3 worm cellular contexts compared by ENCODE assay signal in the genomic region with DNA sequence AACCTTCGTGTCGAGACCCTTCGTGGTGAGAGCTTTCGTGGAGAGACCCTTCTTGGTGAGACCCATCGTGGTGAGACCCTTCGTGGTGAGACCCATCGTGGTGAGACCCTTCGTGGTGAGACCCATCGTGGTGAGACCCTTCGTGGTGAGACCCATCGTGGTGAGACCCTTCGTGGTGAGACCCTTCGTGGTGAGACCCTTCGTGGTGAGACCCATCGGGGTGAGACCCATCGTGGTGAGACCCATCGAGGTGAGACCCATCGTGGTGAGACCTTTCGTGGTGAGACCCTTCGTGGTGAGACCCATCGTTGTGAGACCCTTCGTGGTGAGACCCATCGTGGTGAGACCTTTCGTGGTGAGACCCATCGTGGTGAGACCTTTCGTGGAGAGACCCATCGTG.
A peak's percentile ranks its signal among the peaks of the same experiment; 100 is the strongest.
TF ChIP-seq lines count a peak whose summit lies in the region.

No protein-coding gene starts in this region.

TF ChIP-seq in whole organism, L4 larva, 104 proteins besides CTCF, POLR2A, EP300 and RAD21:
- TF ChIP-seq dmd-8 (GFP tag; IDR thresholded peaks at IDR 0.05; lab: Robert Waterston, UW) (0 out of 2 replicates have a peak, but pooled peaks have one; percentile 40), set-16 (GFP tag; IDR thresholded peaks at IDR 0.05; lab: Robert Waterston, UW) (peak; percentile 79), egl-43 (GFP tag; IDR thresholded peaks at IDR 0.05; lab: Robert Waterston, UW) (0 out of 2 replicates have a peak, but pooled peaks have one; percentile 48)

TF ChIP-seq in whole organism, midembryonic, 9 proteins besides CTCF, POLR2A, EP300 and RAD21:
- TF ChIP-seq ztf-23 (GFP tag; IDR thresholded peaks at IDR 0.05; lab: Robert Waterston, UW) = peak; percentile 38; the same call in 1 of the 2 replicates

TF ChIP-seq in whole organism, young adult, 124 proteins besides CTCF, POLR2A, EP300 and RAD21:
- peak; percentile 46 for TF ChIP-seq F33H1.4 (GFP tag; IDR thresholded peaks at IDR 0.05; lab: Robert Waterston, UW)
- peak; percentile 68; the same call in 1 of the 2 replicates for TF ChIP-seq egrh-3 (GFP tag; IDR thresholded peaks at IDR 0.05; lab: Robert Waterston, UW)
- TF ChIP-seq hmg-1.2 (GFP tag; IDR thresholded peaks at IDR 0.05; lab: Robert Waterston, UW) = 0 out of 2 replicates have a peak, but pooled peaks have one; percentile 9
- TF ChIP-seq Y53G8AR.9 (GFP tag; conservative IDR thresholded peaks at IDR 0.05; lab: Robert Waterston, UW) = 0 out of 2 replicates have a peak, but pooled peaks have one; percentile 13
- peak; percentile 16; the same call in 1 of the 2 replicates for TF ChIP-seq dox-1 (GFP tag; IDR thresholded peaks at IDR 0.05; lab: Robert Waterston, UW)
